Fruit fly (Drosophila melanogaster) whole organism, wandering third instar larva: ENCODE measurements around the gene RtcB.

Source experiments
- Abd-B ChIP-seq: fragments of >200 bp; optimal IDR thresholded peaks from 2 replicates; lab custom pipeline; 2017; ENCODE audit warnings: missing biosample characterization, missing genetic modification characterization
- Dif ChIP-seq: fragments of 200-275, 200-300 bp; sonication (Bioruptor generic); optimal IDR thresholded peaks from 2 replicates; lab custom pipeline; 2018; ENCODE audit warnings: missing biosample characterization, missing genetic modification characterization; ENCODE audit not compliant: partially characterized antibody
- Hnf4 ChIP-seq: fragments of 200-800 bp; sonication (Bioruptor generic); optimal IDR thresholded peaks from 2 replicates; lab custom pipeline; 2016; ENCODE audit warnings: missing biosample characterization, mild to moderate bottlenecking, missing genetic modification characterization
- Hr83 ChIP-seq: fragments of 200-300 bp; sonication (Bioruptor generic); optimal IDR thresholded peaks from 2 replicates; lab custom pipeline; 2016; ENCODE audit warnings: missing biosample characterization, mild to moderate bottlenecking, missing genetic modification characterization, moderate library complexity; ENCODE audit not compliant: poor library complexity, severe bottlenecking
- OdsH ChIP-seq: fragments of 200-800 bp; sonication (Bioruptor generic); optimal IDR thresholded peaks from 2 replicates; lab custom pipeline; 2016; ENCODE audit warnings: missing biosample characterization, mild to moderate bottlenecking, missing genetic modification characterization
- Sp1 ChIP-seq: fragments of 200-800 bp; sonication (Bioruptor generic); optimal IDR thresholded peaks from 3 replicates; lab custom pipeline; 2019; ENCODE audit warnings: missing biosample characterization, mild to moderate bottlenecking, missing genetic modification characterization, moderate library complexity
- psq ChIP-seq: fragments of 200-800 bp; sonication (Bioruptor generic); optimal IDR thresholded peaks from 3 replicates; lab custom pipeline; 2017; ENCODE audit warnings: missing biosample characterization, mild to moderate bottlenecking, missing genetic modification characterization, moderate library complexity

DNA sequence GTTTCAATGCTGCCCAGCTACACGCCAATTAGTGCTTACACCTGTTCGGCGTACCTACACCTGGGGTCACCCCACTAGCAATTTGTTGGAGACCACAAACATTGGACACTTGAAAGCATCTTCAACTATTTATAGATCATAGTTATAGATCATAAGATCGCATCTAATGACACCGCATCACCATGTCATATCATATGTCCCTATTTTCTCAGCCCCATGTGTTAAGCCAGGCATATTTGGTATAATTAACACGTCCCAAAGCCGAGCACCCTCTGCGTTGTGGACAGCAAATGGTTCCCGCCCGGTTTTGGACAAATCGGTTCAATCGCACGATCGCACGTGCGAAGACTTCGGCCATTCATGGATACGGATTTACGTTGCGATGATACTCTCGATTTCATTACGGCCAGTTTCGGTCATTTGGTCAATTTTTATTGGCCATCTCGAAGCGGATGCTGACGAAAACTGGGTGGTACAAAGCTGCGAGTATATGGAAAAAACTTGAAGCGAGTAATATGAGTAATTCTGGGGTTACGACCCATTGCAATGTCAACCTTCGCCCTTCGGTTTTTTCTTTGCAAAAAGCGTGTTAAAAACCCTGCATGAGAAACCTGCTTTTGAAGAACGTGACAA is 9.3 kb downstream of the RtcB start:
- TF ChIP-seq Sp1 (GFP tag; lab: Kevin White, UChicago) (peak; percentile 35), OdsH (peak; percentile 74), Dif (no peak), psq (peak; percentile 44), Hnf4 (peak; percentile 2), Hr83 (GFP tag; lab: Kevin White, UChicago) (no peak), Abd-B (no peak)
